In the genomic region with DNA sequence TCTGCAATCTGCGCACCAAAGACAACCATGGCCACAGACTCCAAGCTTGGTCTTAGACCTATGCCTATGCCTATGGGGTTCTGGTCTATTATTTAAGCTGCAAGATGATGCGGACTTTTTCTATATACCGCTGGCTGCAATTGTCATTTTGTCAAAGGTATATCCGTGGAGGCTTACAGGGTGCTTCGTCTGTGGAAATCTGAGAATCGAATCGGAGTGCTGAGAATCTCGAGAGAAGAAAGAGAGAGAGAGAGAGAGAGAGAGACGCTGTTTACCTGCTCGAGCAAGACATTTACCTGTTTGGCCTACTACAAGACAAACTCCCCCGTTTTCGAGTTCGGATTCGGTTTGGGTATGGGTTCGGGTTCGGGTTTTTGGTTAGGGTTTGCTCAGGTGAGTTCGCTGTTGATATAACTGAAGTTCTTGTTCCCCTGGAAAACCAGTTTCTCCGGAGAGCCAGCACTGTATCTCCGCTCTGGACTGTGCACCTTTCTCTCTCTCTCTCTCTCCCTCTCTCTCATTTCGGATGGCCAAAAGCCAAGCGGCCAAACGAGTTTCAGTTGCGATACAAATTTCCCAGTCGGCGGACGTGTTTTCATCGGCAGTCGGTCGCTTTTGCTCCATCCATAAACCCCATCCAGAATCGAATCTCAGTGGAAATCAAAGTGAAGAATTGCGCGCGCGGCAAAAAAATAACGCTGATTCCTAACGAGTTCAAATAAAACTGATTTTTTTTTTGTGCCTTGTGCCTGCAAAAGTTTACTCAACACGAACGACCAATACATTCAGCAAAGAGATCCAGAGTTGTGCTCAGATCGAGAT, we compare ENCODE assay signal across 2 fruit fly cellular contexts.
TF ChIP-seq lines count a peak whose summit lies in the region.

No protein-coding gene starts in this region.

TF ChIP-seq in whole organism, embryonic, 481 proteins besides CTCF, POLR2A, EP300 and RAD21 (continued from another document and continues in another):
- TF ChIP-seq Blimp-1 (GFP tag; optimal IDR thresholded peaks at IDR 0.05; lab: Kevin White, UChicago), result peak; percentile 27
- peak; percentile 38 for TF ChIP-seq CG33557 (GFP tag; optimal IDR thresholded peaks at IDR 0.05; lab: Kevin White, UChicago)
- 0 out of 2 replicates have a peak, but pooled peaks have one; percentile 28 for TF ChIP-seq Drgx (GFP tag; IDR thresholded peaks at IDR 0.05; lab: Robert Waterston, UW)
- peak; percentile 63 for TF ChIP-seq Atf6 (GFP tag; IDR thresholded peaks at IDR 0.05; lab: Robert Waterston, UW)
- peak; percentile 48 for TF ChIP-seq Hmr (GFP tag; optimal IDR thresholded peaks at IDR 0.05; lab: Kevin White, UChicago)
- TF ChIP-seq Ravus (GFP tag; IDR thresholded peaks at IDR 0.05; lab: Robert Waterston, UW), result peak; percentile 19
- peak; percentile 1 for TF ChIP-seq CG15696 (tag; optimal IDR thresholded peaks at IDR 0.05; lab: Kevin White, UChicago)
- TF ChIP-seq Jarid2 (GFP tag; optimal IDR thresholded peaks at IDR 0.05; lab: Kevin White, UChicago), result peak; percentile 78
- TF ChIP-seq Kr (GFP tag; optimal IDR thresholded peaks at IDR 0.05; lab: Kevin White, UChicago), result peak; percentile 75
- TF ChIP-seq sob (GFP tag; IDR thresholded peaks at IDR 0.05; lab: Robert Waterston, UW), result 0 out of 2 replicates have a peak, but pooled peaks have one; percentile 30
- peak; percentile 51 for TF ChIP-seq CG1832 (GFP tag; optimal IDR thresholded peaks at IDR 0.05; lab: Kevin White, UChicago)
- TF ChIP-seq gcm (GFP tag; optimal IDR thresholded peaks at IDR 0.05; lab: Kevin White, UChicago), result peak; percentile 57
- peak; percentile 26 to 28 for TF ChIP-seq bsh (GFP tag; optimal IDR thresholded peaks at IDR 0.05; lab: Kevin White, UChicago)
- no peak for TF ChIP-seq tin (GFP tag; optimal IDR thresholded peaks at IDR 0.05; lab: Kevin White, UChicago)
- no peak for TF ChIP-seq CG4707 (GFP tag; optimal IDR thresholded peaks at IDR 0.05; lab: Kevin White, UChicago)
- TF ChIP-seq ATbp (GFP tag; optimal IDR thresholded peaks at IDR 0.05; lab: Kevin White, UChicago), result peak; percentile 55
- peak; percentile 37 for TF ChIP-seq sqz (GFP tag; optimal IDR thresholded peaks at IDR 0.05; lab: Kevin White, UChicago)
- peak; percentile 81 for TF ChIP-seq nom (GFP tag; optimal IDR thresholded peaks at IDR 0.05; lab: Kevin White, UChicago)
- peak; percentile 23 for TF ChIP-seq ac (GFP tag; optimal IDR thresholded peaks at IDR 0.05; lab: Kevin White, UChicago)
- TF ChIP-seq CG6854 (GFP tag; optimal IDR thresholded peaks at IDR 0.05; lab: Kevin White, UChicago), result peak; percentile 56
- TF ChIP-seq CG5953 (GFP tag; IDR thresholded peaks at IDR 0.05; lab: Robert Waterston, UW), result 0 out of 2 replicates have a peak, but pooled peaks have one; percentile 4
- no peak for TF ChIP-seq CG10959 (GFP tag; IDR thresholded peaks at IDR 0.05; lab: Robert Waterston, UW)
- peak; percentile 40; the same call in 1 of the 2 replicates for TF ChIP-seq Rfx (GFP tag; IDR thresholded peaks at IDR 0.05; lab: Robert Waterston, UW)
- peak; percentile 99 for TF ChIP-seq CG6254 (GFP tag; optimal IDR thresholded peaks at IDR 0.05; lab: Kevin White, UChicago)
- peak; percentile 76 for TF ChIP-seq CG10543 (GFP tag; optimal IDR thresholded peaks at IDR 0.05; lab: Kevin White, UChicago)
- TF ChIP-seq Mrtf (GFP tag; IDR thresholded peaks at IDR 0.05; lab: Robert Waterston, UW), result no peak
- no peak for TF ChIP-seq Elba2 (GFP tag; optimal IDR thresholded peaks at IDR 0.05; lab: Kevin White, UChicago)
- TF ChIP-seq fd64A (GFP tag; optimal IDR thresholded peaks at IDR 0.05; lab: Kevin White, UChicago), result peak; percentile 38
- TF ChIP-seq sens (GFP tag; lab: Kevin White, UChicago), result peak; percentile 89
- peak; percentile 58 for TF ChIP-seq CG6813 (GFP tag; optimal IDR thresholded peaks at IDR 0.05; lab: Kevin White, UChicago)
- TF ChIP-seq Abd-B (GFP tag; optimal IDR thresholded peaks at IDR 0.05; lab: Kevin White, UChicago), result no peak
- TF ChIP-seq CG12071 (GFP tag; optimal IDR thresholded peaks at IDR 0.05; lab: Kevin White, UChicago), result peak; percentile 51
- TF ChIP-seq jigr1 (GFP tag; IDR thresholded peaks at IDR 0.05; lab: Robert Waterston, UW), result no peak
- TF ChIP-seq Fer1 (GFP tag; optimal IDR thresholded peaks at IDR 0.05; lab: Kevin White, UChicago), result peak; percentile 16
- TF ChIP-seq CG2116 (GFP tag; optimal IDR thresholded peaks at IDR 0.05; lab: Kevin White, UChicago), result peak; percentile 9
- TF ChIP-seq CG15479 (GFP tag; optimal IDR thresholded peaks at IDR 0.05; lab: Kevin White, UChicago), result peak; percentile 15
- TF ChIP-seq CG7271 (tag; optimal IDR thresholded peaks at IDR 0.05; lab: Kevin White, UChicago), result no peak
- peak; percentile 93 for TF ChIP-seq kni (GFP tag; optimal IDR thresholded peaks at IDR 0.05; lab: Kevin White, UChicago)
- peak; percentile 63; the same call in 1 of the 2 replicates for TF ChIP-seq chm (GFP tag; IDR thresholded peaks at IDR 0.05; lab: Robert Waterston, UW)
- 0 out of 2 replicates have a peak, but pooled peaks have one; percentile 8 for TF ChIP-seq Scr (GFP tag; IDR thresholded peaks at IDR 0.05; lab: Robert Waterston, UW; ENCODE audit: partially characterized antibody)
- no peak for TF ChIP-seq CG42726 (GFP tag; IDR thresholded peaks at IDR 0.05; lab: Robert Waterston, UW; ENCODE audit: partially characterized antibody)
- no peak for TF ChIP-seq hkb (optimal IDR thresholded peaks at IDR 0.05; lab: Kevin White, UChicago)
- peak; percentile 49 for TF ChIP-seq hkb (GFP tag; IDR thresholded peaks at IDR 0.05; lab: Robert Waterston, UW)
- peak; percentile 14 for TF ChIP-seq unpg (GFP tag; optimal IDR thresholded peaks at IDR 0.05; lab: Kevin White, UChicago)
- no peak for TF ChIP-seq HLH54F (GFP tag; optimal IDR thresholded peaks at IDR 0.05; lab: Kevin White, UChicago)
- peak; percentile 36 for TF ChIP-seq CG31365 (tag; optimal IDR thresholded peaks at IDR 0.05; lab: Kevin White, UChicago)
- TF ChIP-seq slou (GFP tag; optimal IDR thresholded peaks at IDR 0.05; lab: Kevin White, UChicago), result no peak
- peak; percentile 31 for TF ChIP-seq caup (GFP tag; optimal IDR thresholded peaks at IDR 0.05; lab: Kevin White, UChicago; ENCODE audit: severe bottlenecking)
- TF ChIP-seq ci (GFP tag; IDR thresholded peaks at IDR 0.05; lab: Robert Waterston, UW), result peak; percentile 75; the same call in 2 of the 3 replicates
- no peak for TF ChIP-seq CG10209 (GFP tag; optimal IDR thresholded peaks at IDR 0.05; lab: Kevin White, UChicago)
- TF ChIP-seq HLH3B (GFP tag; IDR thresholded peaks at IDR 0.05; lab: Robert Waterston, UW), result peak; percentile 32; the same call in 1 of the 2 replicates
- no peak for TF ChIP-seq HmgD (GFP tag; optimal IDR thresholded peaks at IDR 0.05; lab: Kevin White, UChicago)
- TF ChIP-seq CG10147 (GFP tag; optimal IDR thresholded peaks at IDR 0.05; lab: Kevin White, UChicago), result no peak
- no peak for TF ChIP-seq CG1233 (GFP tag; optimal IDR thresholded peaks at IDR 0.05; lab: Kevin White, UChicago)
- peak; percentile 54 for TF ChIP-seq lab (GFP tag; optimal IDR thresholded peaks at IDR 0.05; lab: Kevin White, UChicago)
- 0 out of 3 replicates have a peak, but pooled peaks have one; percentile 11 for TF ChIP-seq CG11695 (GFP tag; IDR thresholded peaks at IDR 0.05; lab: Robert Waterston, UW)
- TF ChIP-seq CG30403 (GFP tag; optimal IDR thresholded peaks at IDR 0.05; lab: Kevin White, UChicago), result no peak
- TF ChIP-seq CG6765 (GFP tag; optimal IDR thresholded peaks at IDR 0.05; lab: Kevin White, UChicago), result peak; percentile 33

TF ChIP-seq in whole organism, prepupa, 60 proteins besides CTCF, POLR2A, EP300 and RAD21 (continued from another document):
- TF ChIP-seq CG8632 (GFP tag; optimal IDR thresholded peaks at IDR 0.05; lab: Kevin White, UChicago) (no peak), spab (GFP tag; optimal IDR thresholded peaks at IDR 0.05; lab: Kevin White, UChicago) (no peak), CG11902 (GFP tag; optimal IDR thresholded peaks at IDR 0.05; lab: Kevin White, UChicago) (no peak), CG3032 (tag; optimal IDR thresholded peaks at IDR 0.05; lab: Kevin White, UChicago) (no peak), net (GFP tag; optimal IDR thresholded peaks at IDR 0.05; lab: Kevin White, UChicago) (peak; percentile 38), Ets96B (tag; optimal IDR thresholded peaks at IDR 0.05; lab: Kevin White, UChicago) (no peak), CG11294 (GFP tag; IDR thresholded peaks at IDR 0.05; lab: Robert Waterston, UW) (no peak), topi (GFP tag; optimal IDR thresholded peaks at IDR 0.05; lab: Kevin White, UChicago) (no peak), CG34406 (GFP tag; optimal IDR thresholded peaks at IDR 0.05; lab: Kevin White, UChicago) (no peak), CG8119 (GFP tag; IDR thresholded peaks at IDR 0.05; lab: Robert Waterston, UW) (peak; percentile 50; the same call in 2 of the 3 replicates), Met (GFP tag; optimal IDR thresholded peaks at IDR 0.05; lab: Kevin White, UChicago) (no peak), CG7368 (GFP tag; optimal IDR thresholded peaks at IDR 0.05; lab: Kevin White, UChicago) (no peak), CG8319 (GFP tag; optimal IDR thresholded peaks at IDR 0.05; lab: Kevin White, UChicago) (no peak), Smox (GFP tag; optimal IDR thresholded peaks at IDR 0.05; lab: Kevin White, UChicago) (no peak), CG6808 (GFP tag; optimal IDR thresholded peaks at IDR 0.05; lab: Kevin White, UChicago) (peak; percentile 38), Blimp-1 (GFP tag; optimal IDR thresholded peaks at IDR 0.05; lab: Kevin White, UChicago) (no peak), CG6276 (GFP tag; optimal IDR thresholded peaks at IDR 0.05; lab: Kevin White, UChicago) (peak; percentile 49), fd59A (GFP tag; optimal IDR thresholded peaks at IDR 0.05; lab: Kevin White, UChicago) (no peak), CG6792 (GFP tag; optimal IDR thresholded peaks at IDR 0.05; lab: Kevin White, UChicago) (no peak), CG16779 (tag; optimal IDR thresholded peaks at IDR 0.05; lab: Kevin White, UChicago) (no peak), svp (GFP tag; lab: Kevin White, UChicago) (no peak), ss (GFP tag; optimal IDR thresholded peaks at IDR 0.05; lab: Kevin White, UChicago) (peak; percentile 12 to 43), Eip75B (GFP tag; optimal IDR thresholded peaks at IDR 0.05; lab: Kevin White, UChicago) (peak; percentile 12), Sox102F (GFP tag; optimal IDR thresholded peaks at IDR 0.05; lab: Kevin White, UChicago) (peak; percentile 49), lz (GFP tag; optimal IDR thresholded peaks at IDR 0.05; lab: Kevin White, UChicago) (no peak), pdm3 (GFP tag; optimal IDR thresholded peaks at IDR 0.05; lab: Kevin White, UChicago) (no peak), Lpt (GFP tag; optimal IDR thresholded peaks at IDR 0.05; lab: Kevin White, UChicago) (peak; percentile 21), CG31627 (GFP tag; optimal IDR thresholded peaks at IDR 0.05; lab: Kevin White, UChicago) (no peak), CG11762 (GFP tag; optimal IDR thresholded peaks at IDR 0.05; lab: Kevin White, UChicago; ENCODE audit: insufficient read depth) (no peak), CG3919 (GFP tag; optimal IDR thresholded peaks at IDR 0.05; lab: Kevin White, UChicago) (peak; percentile 53), CG6854 (GFP tag; optimal IDR thresholded peaks at IDR 0.05; lab: Kevin White, UChicago) (peak; percentile 48), CG1621 (tag; optimal IDR thresholded peaks at IDR 0.05; lab: Kevin White, UChicago) (no peak), achi (GFP tag; optimal IDR thresholded peaks at IDR 0.05; lab: Kevin White, UChicago) (peak; percentile 22), Eip93F (GFP tag; optimal IDR thresholded peaks at IDR 0.05; lab: Kevin White, UChicago) (no peak), CG10669 (GFP tag; optimal IDR thresholded peaks at IDR 0.05; lab: Kevin White, UChicago) (no peak), vri (GFP tag; optimal IDR thresholded peaks at IDR 0.05; lab: Kevin White, UChicago) (peak; percentile 23), esn (GFP tag; optimal IDR thresholded peaks at IDR 0.05; lab: Kevin White, UChicago) (no peak), CG6163 (GFP tag; IDR thresholded peaks at IDR 0.05; lab: Robert Waterston, UW) (0 out of 3 replicates have a peak, but pooled peaks have one; percentile 25), CG4318 (GFP tag; optimal IDR thresholded peaks at IDR 0.05; lab: Kevin White, UChicago) (no peak), Sox15 (GFP tag; optimal IDR thresholded peaks at IDR 0.05; lab: Kevin White, UChicago) (no peak)
